Worm (Caenorhabditis elegans) whole organism, young adult: Measurements from ENCODE around the gene snf-12.

Experiments used
- T26A5.8 ChIP-seq: sonication (generic microtip); optimal IDR thresholded peaks from 2 replicates; lab custom pipeline; 2016; ENCODE audit warnings: missing genetic modification characterization, missing compliant biosample characterization
- ama-1 ChIP-seq, 3 experiments: fragments of 150-350 bp in 1 of 3; sonication (generic microtip) in 2 of 3; optimal IDR thresholded peaks; 2 replicates each; lab custom pipeline; 2014 to 2018; ENCODE audit warnings: missing biosample characterization in 2 of 3, missing genetic modification characterization in 2 of 3, missing genetic modification reagents in 2 of 3
- bed-2 ChIP-seq: fragments of 200-800 bp; sonication (Bioruptor generic); IDR thresholded peaks from 2 replicates; pipeline ENCODE4 v1.3.6; 2022; ENCODE audit warnings: missing genetic modification reagents, missing genetic modification characterization, missing compliant biosample characterization
- him-1 ChIP-seq: sonication (generic microtip); optimal IDR thresholded peaks from 2 replicates; lab custom pipeline; 2016; ENCODE audit warnings: missing genotype, missing genetic modification reagents, missing genetic modification characterization, missing compliant biosample characterization
- lsy-27 ChIP-seq: sonication (generic microtip); optimal IDR thresholded peaks from 2 replicates; lab custom pipeline; 2017; ENCODE audit warnings: missing genetic modification characterization, mild to moderate bottlenecking, missing compliant biosample characterization, antibody characterized with exemption, missing genotype, borderline replicate concordance; ENCODE audit not compliant: insufficient read depth
- nfya-1 ChIP-seq: sonication (generic microtip); optimal IDR thresholded peaks from 2 replicates; lab custom pipeline; 2017; ENCODE audit warnings: antibody characterized with exemption, missing compliant biosample characterization, missing genetic modification characterization, borderline replicate concordance; ENCODE audit not compliant: insufficient read depth
- nhr-90 ChIP-seq: sonication (generic microtip); optimal IDR thresholded peaks from 2 replicates; lab custom pipeline; 2016; ENCODE audit warnings: missing genotype, mild to moderate bottlenecking, missing genetic modification characterization, missing compliant biosample characterization
- repo-1 ChIP-seq: sonication (generic microtip); optimal IDR thresholded peaks from 2 replicates; lab custom pipeline; 2017; ENCODE audit warnings: mild to moderate bottlenecking, missing genetic modification characterization, missing compliant biosample characterization
- sea-2 ChIP-seq: fragments of 200-800 bp; sonication (Bioruptor generic); IDR thresholded peaks from 2 replicates; pipeline ENCODE4 v1.3.6; 2022; ENCODE audit warnings: missing genetic modification characterization, missing compliant biosample characterization
- tbx-9 ChIP-seq: sonication (generic microtip); optimal IDR thresholded peaks from 2 replicates; lab custom pipeline; 2016; ENCODE audit warnings: borderline replicate concordance, missing genetic modification characterization, inconsistent platforms, missing compliant biosample characterization
- unc-62 ChIP-seq: fragments of 150-350 bp; optimal IDR thresholded peaks from 2 replicates; lab custom pipeline; 2014; ENCODE audit warnings: missing biosample characterization, missing genetic modification reagents, missing genetic modification characterization
- xnd-1 ChIP-seq: sonication (generic microtip); optimal IDR thresholded peaks from 2 replicates; lab custom pipeline; 2016; ENCODE audit warnings: missing genotype, missing genetic modification reagents, missing genetic modification characterization, missing compliant biosample characterization
- ztf-22 ChIP-seq: fragments of 200-800 bp; sonication (Bioruptor generic); optimal IDR thresholded peaks from 2 replicates; lab custom pipeline; 2018; ENCODE audit warnings: mild to moderate bottlenecking, missing genetic modification characterization, moderate library complexity, missing compliant biosample characterization

DNA sequence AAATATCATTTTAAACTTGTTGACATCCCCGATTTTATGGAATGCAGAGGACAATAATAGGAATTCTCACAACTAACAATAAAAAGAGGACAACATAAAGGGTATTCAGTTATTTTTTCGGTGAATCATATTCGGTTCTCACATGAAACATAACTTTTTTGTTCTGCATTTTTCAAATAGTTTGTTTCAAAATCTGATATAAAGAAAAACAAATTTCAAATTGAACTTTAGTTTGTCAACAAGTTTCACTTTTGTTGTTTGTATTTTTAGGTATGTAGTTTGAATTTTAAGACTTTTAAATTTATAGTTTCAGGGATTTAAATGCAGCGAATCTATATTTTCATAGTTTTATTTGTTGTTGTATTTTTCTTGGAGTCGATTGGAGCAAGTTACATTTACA lies 33.3 kb downstream of the snf-12 start, which contains the start of gene F47E1.4:
- TF ChIP-seq him-1 (no peak), unc-62 (GFP tag; lab: Kevin White, UChicago) (no peak), nfya-1 (tag; lab: Kevin White, UChicago) (no peak), nhr-90 (tag; lab: Kevin White, UChicago) (no peak), bed-2 (GFP tag; lab: Robert Waterston, UW) (no peak), sea-2 (GFP tag; lab: Robert Waterston, UW) (no peak), ztf-22 (no peak), lsy-27 (tag; lab: Kevin White, UChicago) (no peak), T26A5.8 (tag; lab: Kevin White, UChicago) (no peak), ama-1 (optimal IDR thresholded peaks at IDR 0.05; lab: Kevin White, UChicago) (no peak), ama-1 (GFP tag; optimal IDR thresholded peaks at IDR 0.05; lab: Kevin White, UChicago) (no peak), tbx-9 (tag; lab: Kevin White, UChicago) (no peak), xnd-1 (tag; lab: Kevin White, UChicago) (no peak), repo-1 (tag; lab: Kevin White, UChicago) (no peak)
